Fruit fly (Drosophila melanogaster) whole organism, embryonic: ENCODE results near the gene TotA.

Experiments used
- Abd-B ChIP-seq: fragments of 200-800 bp; sonication (Bioruptor generic); optimal IDR thresholded peaks from 2 replicates; lab custom pipeline; 2018; ENCODE audit warnings: missing biosample characterization, mild to moderate bottlenecking, missing genetic modification characterization, moderate library complexity
- Atf3 ChIP-seq: fragments of 200-800 bp; sonication (Bioruptor generic); optimal IDR thresholded peaks from 3 replicates; lab custom pipeline; 2016; ENCODE audit warnings: missing biosample characterization, missing genetic modification characterization
- BEAF-32 ChIP-seq: fragments of 200-800 bp; sonication (Bioruptor generic); optimal IDR thresholded peaks from 3 replicates; lab custom pipeline; 2017; ENCODE audit warnings: missing biosample characterization, missing genetic modification characterization, mild to moderate bottlenecking, moderate library complexity, missing genetic modification reagents
- CG10565 ChIP-seq: fragments of 200-800 bp; sonication (Bioruptor generic); optimal IDR thresholded peaks from 3 replicates; lab custom pipeline; 2016; ENCODE audit warnings: missing biosample characterization, mild to moderate bottlenecking, missing genetic modification characterization
- CG10979 ChIP-seq: fragments of 200-800 bp; sonication (Bioruptor generic); optimal IDR thresholded peaks from 2 replicates; lab custom pipeline; 2018; ENCODE audit warnings: missing biosample characterization, mild to moderate bottlenecking, missing genetic modification characterization, moderate library complexity
- CG11398 ChIP-seq: fragments of 200-800 bp; sonication (Bioruptor generic); optimal IDR thresholded peaks from 2 replicates; lab custom pipeline; 2016; ENCODE audit warnings: missing biosample characterization, missing genetic modification characterization
- CG11504 ChIP-seq: fragments of 200-800 bp; sonication (Bioruptor generic); optimal IDR thresholded peaks from 3 replicates; lab custom pipeline; 2019; ENCODE audit warnings: missing biosample characterization, mild to moderate bottlenecking, missing genetic modification characterization, moderate library complexity
- CG11560 ChIP-seq: fragments of 200-800 bp; sonication (Bioruptor generic); IDR thresholded peaks from 3 replicates; pipeline ENCODE4 v1.3.6; 2022; ENCODE audit warnings: missing biosample characterization, missing genetic modification characterization
- CG12659 ChIP-seq: fragments of 200-800 bp; sonication (Bioruptor generic); optimal IDR thresholded peaks from 3 replicates; lab custom pipeline; 2017; ENCODE audit warnings: mild to moderate bottlenecking, missing biosample characterization, missing genetic modification reagents, missing genetic modification characterization
- CG13624 ChIP-seq: fragments of 200-800 bp; sonication (Bioruptor generic); optimal IDR thresholded peaks from 2 replicates; lab custom pipeline; 2016; ENCODE audit warnings: missing biosample characterization, missing genetic modification characterization
- CG13894 ChIP-seq: fragments of 200-800 bp; sonication (Bioruptor generic); optimal IDR thresholded peaks from 3 replicates; lab custom pipeline; 2018; ENCODE audit warnings: missing biosample characterization, mild to moderate bottlenecking, missing genetic modification characterization, moderate library complexity
- CG14050 ChIP-seq: fragments of 200-800 bp; sonication (Bioruptor generic); IDR thresholded peaks from 3 replicates; pipeline ENCODE4 v1.3.6; 2022; ENCODE audit warnings: missing biosample characterization, missing genetic modification characterization
- CG17612 ChIP-seq: fragments of 200-800 bp; sonication (Bioruptor generic); IDR thresholded peaks from 2 replicates; pipeline ENCODE4 v1.3.6; 2022; ENCODE audit warnings: missing biosample characterization, missing genetic modification characterization
- CG17829 ChIP-seq: fragments of 200-800 bp; optimal IDR thresholded peaks from 2 replicates; lab custom pipeline; 2019; ENCODE audit warnings: missing biosample characterization, mild to moderate bottlenecking, missing genetic modification characterization, moderate library complexity
- CG18262 ChIP-seq: fragments of 200-800 bp; optimal IDR thresholded peaks from 3 replicates; lab custom pipeline; 2019; ENCODE audit warnings: missing biosample characterization, mild to moderate bottlenecking, missing genetic modification characterization, moderate library complexity
- CG3838 ChIP-seq: fragments of 200-800 bp; sonication (Bioruptor generic); optimal IDR thresholded peaks from 3 replicates; lab custom pipeline; 2016; ENCODE audit warnings: missing biosample characterization, missing genetic modification characterization
- CG4282 ChIP-seq: fragments of 200-800 bp; sonication (Bioruptor generic); optimal IDR thresholded peaks from 2 replicates; lab custom pipeline; 2016; ENCODE audit warnings: missing biosample characterization, missing genetic modification characterization
- CG4328 ChIP-seq: fragments of 200-800 bp; sonication (Bioruptor generic); optimal IDR thresholded peaks from 3 replicates; lab custom pipeline; 2017; ENCODE audit warnings: missing biosample characterization, missing genetic modification reagents, missing genetic modification characterization
- CG4404 ChIP-seq: fragments of 200-800 bp; sonication (Bioruptor generic); IDR thresholded peaks from 2 replicates; pipeline ENCODE4 v1.3.6; 2022; ENCODE audit warnings: missing biosample characterization, missing genetic modification characterization
- CG5180 ChIP-seq: fragments of 200-800 bp; sonication (Bioruptor generic); optimal IDR thresholded peaks from 3 replicates; lab custom pipeline; 2017; ENCODE audit warnings: missing biosample characterization, missing genetic modification characterization, mild to moderate bottlenecking, moderate library complexity, missing genetic modification reagents
- CG7987 ChIP-seq: fragments of 200-800 bp; sonication (Bioruptor generic); optimal IDR thresholded peaks from 2 replicates; lab custom pipeline; 2018; ENCODE audit warnings: missing biosample characterization, mild to moderate bottlenecking, missing genetic modification characterization, moderate library complexity
- CG9609 ChIP-seq: fragments of 200-800 bp; sonication (Bioruptor generic); optimal IDR thresholded peaks from 3 replicates; lab custom pipeline; 2016; ENCODE audit warnings: missing biosample characterization, missing genetic modification characterization
- Dek ChIP-seq: fragments of 200-800 bp; sonication (Bioruptor generic); optimal IDR thresholded peaks from 3 replicates; lab custom pipeline; 2019; ENCODE audit warnings: missing biosample characterization, mild to moderate bottlenecking, missing genetic modification characterization, moderate library complexity
- Doc2 ChIP-seq: fragments of 200-800 bp; sonication (Bioruptor generic); IDR thresholded peaks from 2 replicates; pipeline ENCODE4 v1.3.6; 2022; ENCODE audit warnings: missing biosample characterization, missing genetic modification characterization
- Dref ChIP-seq: fragments of 200-800 bp; sonication (Bioruptor generic); IDR thresholded peaks from 2 replicates; pipeline ENCODE4 v1.3.6; 2022; ENCODE audit warnings: missing biosample characterization, missing genetic modification characterization
- Ets65A ChIP-seq: fragments of 200-800 bp; sonication (Bioruptor generic); peaks from one replicate; lab custom pipeline; 2016; ENCODE audit warnings: missing biosample characterization, missing genetic modification characterization
- Ets97D ChIP-seq: fragments of 200-800 bp; sonication (Bioruptor generic); optimal IDR thresholded peaks from 3 replicates; lab custom pipeline; 2016; ENCODE audit warnings: missing biosample characterization, missing genetic modification characterization
- Hr39 ChIP-seq: fragments of >200 bp; optimal IDR thresholded peaks from 2 replicates; lab custom pipeline; 2017
- Kr ChIP-seq: fragments of 200-800 bp; sonication (Bioruptor generic); optimal IDR thresholded peaks from 2 replicates; lab custom pipeline; 2017; ENCODE audit warnings: missing biosample characterization, mild to moderate bottlenecking, missing genetic modification characterization
- NC2β ChIP-seq: fragments of 200-800 bp; sonication (Bioruptor generic); optimal IDR thresholded peaks from 2 replicates; lab custom pipeline; 2016; ENCODE audit warnings: missing biosample characterization, missing genetic modification characterization
- Side ChIP-seq: fragments of 200-800 bp; sonication (Bioruptor generic); optimal IDR thresholded peaks from 2 replicates; lab custom pipeline; 2016; ENCODE audit warnings: missing biosample characterization, missing genetic modification characterization
- Sin3A ChIP-seq: fragments of >200 bp; optimal IDR thresholded peaks from 2 replicates; lab custom pipeline; 2018
- Spps ChIP-seq: fragments of 200-800 bp; sonication (Bioruptor generic); optimal IDR thresholded peaks from 2 replicates; lab custom pipeline; 2018; ENCODE audit warnings: missing biosample characterization, mild to moderate bottlenecking, missing genetic modification characterization
- TFAM ChIP-seq: fragments of 200-800 bp; sonication (Bioruptor generic); optimal IDR thresholded peaks from 2 replicates; lab custom pipeline; 2017; ENCODE audit warnings: missing biosample characterization, missing genetic modification characterization, inconsistent platforms
- Taf1 ChIP-seq: fragments of 200-800 bp; sonication (Bioruptor generic); IDR thresholded peaks from 2 replicates; pipeline ENCODE4 v1.3.6; 2022; ENCODE audit warnings: missing biosample characterization, missing genetic modification characterization
- al ChIP-seq: fragments of 200-800 bp; sonication (Bioruptor generic); IDR thresholded peaks from 2 replicates; pipeline ENCODE4 v1.3.6; 2022; ENCODE audit warnings: missing biosample characterization, missing genetic modification characterization
- bowl ChIP-seq: fragments of 200-800 bp; sonication (Bioruptor generic); IDR thresholded peaks from 2 replicates; pipeline ENCODE4 v1.3.6; 2022; ENCODE audit warnings: missing biosample characterization, missing genetic modification characterization
- chm ChIP-seq: fragments of 200-800 bp; sonication (Bioruptor generic); IDR thresholded peaks from 2 replicates; pipeline ENCODE4 v1.3.6; 2022; ENCODE audit warnings: missing biosample characterization, missing genetic modification characterization
- ci ChIP-seq: fragments of 200-800 bp; sonication (Bioruptor generic); IDR thresholded peaks from 3 replicates; pipeline ENCODE4 v1.3.6; 2022; ENCODE audit warnings: missing biosample characterization, missing genetic modification characterization
- dm ChIP-seq: fragments of 200-800 bp; sonication (Bioruptor generic); optimal IDR thresholded peaks from 3 replicates; lab custom pipeline; 2016; ENCODE audit warnings: missing biosample characterization, missing genetic modification characterization
- dmrt99B ChIP-seq: fragments of 200-800 bp; sonication (Bioruptor generic); optimal IDR thresholded peaks from 2 replicates; lab custom pipeline; 2018; ENCODE audit warnings: missing biosample characterization, mild to moderate bottlenecking, missing genetic modification characterization, moderate library complexity
- ftz-f1 ChIP-seq: fragments of 200-800 bp; sonication (Bioruptor generic); optimal IDR thresholded peaks from 2 replicates; lab custom pipeline; 2016; ENCODE audit warnings: missing biosample characterization, missing genetic modification characterization
- hkb ChIP-seq, 2 experiments: fragments of 200-800 bp in 1 of 2; fragments of >200 bp in 1 of 2; sonication (Bioruptor generic) in 1 of 2; IDR thresholded peaks in 1 of 2; optimal IDR thresholded peaks in 1 of 2; 2 replicates each; pipeline versions ENCODE4 v1.3.6 to Lab custom; 2017 to 2022; ENCODE audit warnings: missing biosample characterization in 1 of 2, missing genetic modification characterization in 1 of 2
- insv ChIP-seq, 2 experiments: fragments of 200-800 bp; sonication (Bioruptor generic); optimal IDR thresholded peaks; 3 replicates each; lab custom pipeline; 2016 to 2018; ENCODE audit warnings: missing biosample characterization in 2 of 2, missing genetic modification characterization in 2 of 2
- nerfin-2 ChIP-seq: fragments of 200-800 bp; sonication (Bioruptor generic); IDR thresholded peaks from 2 replicates; pipeline ENCODE4 v1.3.6; 2022; ENCODE audit warnings: missing biosample characterization, missing genetic modification characterization; ENCODE audit not compliant: partially characterized antibody
- pb ChIP-seq: fragments of 200-800 bp; sonication (Bioruptor generic); optimal IDR thresholded peaks from 3 replicates; lab custom pipeline; 2016; ENCODE audit warnings: missing biosample characterization, missing genetic modification characterization
- run ChIP-seq: fragments of 200-800 bp; sonication (Bioruptor generic); optimal IDR thresholded peaks from 3 replicates; lab custom pipeline; 2018; ENCODE audit warnings: missing biosample characterization, mild to moderate bottlenecking, missing genetic modification characterization
- sqz ChIP-seq: fragments of 200-800 bp; sonication (Bioruptor generic); optimal IDR thresholded peaks from 3 replicates; lab custom pipeline; 2018; ENCODE audit warnings: missing biosample characterization, mild to moderate bottlenecking, missing genetic modification characterization
- tx ChIP-seq: fragments of 200-800 bp; sonication (Bioruptor generic); optimal IDR thresholded peaks from 2 replicates; lab custom pipeline; 2016; ENCODE audit warnings: missing biosample characterization, missing genetic modification characterization
- z ChIP-seq: fragments of 200-800 bp; sonication (Bioruptor generic); IDR thresholded peaks from 3 replicates; pipeline ENCODE4 v1.3.6; 2022; ENCODE audit warnings: missing biosample characterization, missing genetic modification characterization

TotA gene

DNA sequence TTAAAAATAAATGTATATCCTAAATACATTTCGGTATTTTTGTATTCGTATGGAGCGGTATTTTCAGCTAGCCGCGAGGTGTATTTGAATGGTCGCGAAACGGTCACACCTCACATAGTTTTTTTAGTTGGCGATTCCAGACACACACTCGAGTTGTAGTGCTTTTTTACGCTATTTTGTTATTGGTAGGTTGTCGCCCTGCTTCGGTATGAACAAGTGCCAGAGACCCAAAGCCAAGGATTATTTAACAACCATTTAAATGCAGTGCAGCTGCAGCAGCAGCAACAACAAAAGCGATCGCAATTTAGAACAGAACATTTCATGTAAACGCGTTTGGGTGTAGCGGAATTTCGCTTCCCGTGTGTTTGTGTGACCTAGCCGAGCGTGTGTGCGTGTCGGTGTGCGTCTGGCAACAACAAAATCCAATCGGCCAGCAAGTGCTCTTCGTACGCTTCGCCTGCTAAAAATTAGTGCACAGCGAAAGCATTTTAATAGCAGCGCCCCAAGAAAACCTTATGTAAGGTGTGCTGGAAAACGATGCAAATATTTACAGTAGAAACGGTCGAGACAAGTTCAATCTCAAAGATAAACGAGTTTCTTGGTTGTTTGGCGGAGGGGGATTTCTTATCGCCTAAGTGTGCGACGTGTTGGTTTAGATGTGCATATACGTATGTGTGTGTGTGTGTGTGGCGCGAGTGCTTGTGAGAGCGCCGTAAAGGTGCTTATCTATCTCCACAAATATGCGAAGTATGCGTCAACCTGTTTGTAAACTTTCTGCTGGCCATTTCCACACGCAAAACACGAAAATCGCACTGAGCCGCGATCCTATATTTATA lies 37.9 kb upstream of the TotA start, which contains the start of gene Synd (continued):
- no peak for TF ChIP-seq TFAM (GFP tag; lab: Kevin White, UChicago)
- TF ChIP-seq pb, result no peak
- TF ChIP-seq BEAF-32 (GFP tag; lab: Kevin White, UChicago), result peak; percentile 38
- 0 out of 3 replicates have a peak, but pooled peaks have one; percentile 40 for TF ChIP-seq ci (GFP tag; lab: Robert Waterston, UW)
- TF ChIP-seq CG11560, result no peak
- TF ChIP-seq CG11504 (tag; lab: Kevin White, UChicago), result peak; percentile 34
- no peak for TF ChIP-seq Ets65A (GFP tag; lab: Kevin White, UChicago)
- peak; percentile 44 for TF ChIP-seq CG12659
- TF ChIP-seq Side (GFP tag; lab: Kevin White, UChicago), result no peak
- no peak for TF ChIP-seq dm
- no peak for TF ChIP-seq nerfin-2 (GFP tag; lab: Robert Waterston, UW)
- peak; percentile 90 for TF ChIP-seq sqz
- TF ChIP-seq CG13894 (tag; lab: Kevin White, UChicago), result peak; percentile 3
- no peak for TF ChIP-seq Dref (GFP tag; lab: Robert Waterston, UW)
- TF ChIP-seq Hr39 (lab: Kevin White, UChicago), result no peak
- TF ChIP-seq Taf1, result no peak
- no peak for TF ChIP-seq CG7987 (GFP tag; lab: Kevin White, UChicago)
- no peak for TF ChIP-seq CG14050 (GFP tag; lab: Robert Waterston, UW)
- TF ChIP-seq CG17612 (GFP tag; lab: Robert Waterston, UW), result no peak
- no peak for TF ChIP-seq Spps (tag; lab: Kevin White, UChicago)
- TF ChIP-seq run (tag; lab: Kevin White, UChicago), result peak; percentile 14
- peak; percentile 6 for TF ChIP-seq CG10979 (tag; lab: Kevin White, UChicago)
- no peak for TF ChIP-seq Abd-B (GFP tag; lab: Kevin White, UChicago)
- no peak for TF ChIP-seq al (GFP tag; lab: Robert Waterston, UW)
- no peak for TF ChIP-seq CG10565 (GFP tag; lab: Kevin White, UChicago)
- TF ChIP-seq Ets97D, result peak; percentile 2
- peak in 1 of 2 experiments; percentile 28 for TF ChIP-seq insv (GFP tag; optimal IDR thresholded peaks at IDR 0.05; lab: Kevin White, UChicago)
- peak; percentile 10 for TF ChIP-seq CG18262 (tag; lab: Kevin White, UChicago)
- TF ChIP-seq Atf3 (GFP tag; lab: Kevin White, UChicago), result no peak
- no peak for TF ChIP-seq CG17829 (tag; lab: Kevin White, UChicago)
- no peak for TF ChIP-seq ftz-f1
- TF ChIP-seq CG4282 (GFP tag; lab: Kevin White, UChicago), result peak; percentile 17
- TF ChIP-seq Doc2 (GFP tag; lab: Robert Waterston, UW), result no peak
- TF ChIP-seq CG13624 (GFP tag; lab: Kevin White, UChicago), result peak; percentile 24
- no peak for TF ChIP-seq CG3838
- no peak for TF ChIP-seq Kr (GFP tag; lab: Kevin White, UChicago)
- no peak for TF ChIP-seq z (GFP tag; lab: Robert Waterston, UW)
- TF ChIP-seq Dek (tag; lab: Kevin White, UChicago), result no peak
- no peak for TF ChIP-seq tx (GFP tag; lab: Kevin White, UChicago)
- no peak for TF ChIP-seq CG4328 (GFP tag; lab: Kevin White, UChicago)
- TF ChIP-seq hkb (optimal IDR thresholded peaks at IDR 0.05; lab: Kevin White, UChicago), result no peak
- TF ChIP-seq hkb (GFP tag; IDR thresholded peaks at IDR 0.05; lab: Robert Waterston, UW), result no peak
- TF ChIP-seq dmrt99B, result no peak
- TF ChIP-seq CG9609 (GFP tag; lab: Kevin White, UChicago), result no peak
- TF ChIP-seq CG5180 (GFP tag; lab: Kevin White, UChicago), result peak; percentile 34
- TF ChIP-seq chm (GFP tag; lab: Robert Waterston, UW), result peak; percentile 46; the same call in 1 of the 2 replicates
- TF ChIP-seq CG4404 (GFP tag; lab: Robert Waterston, UW), result no peak
- no peak for TF ChIP-seq bowl (GFP tag; lab: Robert Waterston, UW)
- TF ChIP-seq CG11398, result peak; percentile 4
- peak; percentile 23 for TF ChIP-seq Sin3A
- TF ChIP-seq NC2β (GFP tag; lab: Kevin White, UChicago), result no peak
